Fruit fly (Drosophila melanogaster): Measurements from ENCODE around the gene Cyp12e1.

Gene Cyp12e1

dm6 chr3R:10393654-10394367, 40.8 kb upstream of the Cyp12e1 start (continued):
- TF ChIP-seq HLH4C (GFP tag; IDR thresholded peaks at IDR 0.05; ENCODE audit: partially characterized antibody): no peak
- TF ChIP-seq Eip74EF (GFP tag; optimal IDR thresholded peaks at IDR 0.05): peak in 1 of 2 experiments; percentile 71
- TF ChIP-seq gcm (GFP tag; optimal IDR thresholded peaks at IDR 0.05): peak; percentile 77
- TF ChIP-seq CG9215 (GFP tag; IDR thresholded peaks at IDR 0.05): peak; percentile 43; the same call in 1 of the 2 replicates
- peak; percentile 64 for TF ChIP-seq CG6765 (GFP tag; optimal IDR thresholded peaks at IDR 0.05)
- TF ChIP-seq CG18011 (GFP tag; optimal IDR thresholded peaks at IDR 0.05): peak; percentile 42
- TF ChIP-seq Ravus (GFP tag; IDR thresholded peaks at IDR 0.05): peak; percentile 55; the same call in 1 of the 2 replicates
- TF ChIP-seq CG9817 (tag; optimal IDR thresholded peaks at IDR 0.05): peak; percentile 82
- peak; percentile 48 for TF ChIP-seq Fer2 (tag; optimal IDR thresholded peaks at IDR 0.05)
- TF ChIP-seq rib (GFP tag; IDR thresholded peaks at IDR 0.05): peak; percentile 75; the same call in 1 of the 2 replicates
- no peak for TF ChIP-seq CG3995 (GFP tag; optimal IDR thresholded peaks at IDR 0.05)
- no peak for TF ChIP-seq hbn (GFP tag; IDR thresholded peaks at IDR 0.05; ENCODE audit: partially characterized antibody)
- no peak; the same call in 2 of the 3 replicates for TF ChIP-seq CG6175 (GFP tag; IDR thresholded peaks at IDR 0.05)
- peak; percentile 37 for TF ChIP-seq CG16863 (GFP tag; optimal IDR thresholded peaks at IDR 0.05)
- TF ChIP-seq gem (tag; optimal IDR thresholded peaks at IDR 0.05): peak; percentile 84
- no peak for TF ChIP-seq ro (GFP tag; IDR thresholded peaks at IDR 0.05)
- TF ChIP-seq Mrtf (GFP tag; IDR thresholded peaks at IDR 0.05): peak; percentile 81; the same call in 2 of the 3 replicates
- no peak for TF ChIP-seq gt (GFP tag; IDR thresholded peaks at IDR 0.05)
- TF ChIP-seq slbo (GFP tag; IDR thresholded peaks at IDR 0.05): peak; percentile 91
- peak; percentile 60 for TF ChIP-seq crc (GFP tag; optimal IDR thresholded peaks at IDR 0.05)
- TF ChIP-seq CHES-1-like (GFP tag; optimal IDR thresholded peaks at IDR 0.05): peak; percentile 78
- peak; percentile 68 for TF ChIP-seq Rx (GFP tag; IDR thresholded peaks at IDR 0.05)
- TF ChIP-seq Optix (GFP tag; IDR thresholded peaks at IDR 0.05): no peak
- peak; percentile 71 for TF ChIP-seq Atf3 (GFP tag; optimal IDR thresholded peaks at IDR 0.05)
- peak; percentile 70; the same call in 1 of the 2 replicates for TF ChIP-seq sim (GFP tag; IDR thresholded peaks at IDR 0.05)
- TF ChIP-seq CG12155 (GFP tag; optimal IDR thresholded peaks at IDR 0.05): peak; percentile 65
- TF ChIP-seq CG30431 (GFP tag; optimal IDR thresholded peaks at IDR 0.05): no peak
- no peak for TF ChIP-seq CG15479 (GFP tag; optimal IDR thresholded peaks at IDR 0.05)
- peak; percentile 72 for TF ChIP-seq Six4 (GFP tag; optimal IDR thresholded peaks at IDR 0.05)
- peak; percentile 66 for TF ChIP-seq CG10267 (tag; optimal IDR thresholded peaks at IDR 0.05)
- TF ChIP-seq CG18599 (GFP tag; optimal IDR thresholded peaks at IDR 0.05): peak; percentile 62
- peak; percentile 85 for TF ChIP-seq Xbp1 (GFP tag; optimal IDR thresholded peaks at IDR 0.05)
- peak; percentile 91 for TF ChIP-seq CG14441 (GFP tag; IDR thresholded peaks at IDR 0.05)
- TF ChIP-seq mirr (GFP tag; optimal IDR thresholded peaks at IDR 0.05): no peak
- peak; percentile 93 for TF ChIP-seq sug (tag; optimal IDR thresholded peaks at IDR 0.05)
- peak; percentile 77 for TF ChIP-seq Meics (GFP tag; optimal IDR thresholded peaks at IDR 0.05)
- TF ChIP-seq CG4617 (GFP tag; optimal IDR thresholded peaks at IDR 0.05; ENCODE audit: borderline replicate concordance): peak; percentile 28
- no peak for TF ChIP-seq CG4282 (GFP tag; optimal IDR thresholded peaks at IDR 0.05)
- TF ChIP-seq Atf-2 (GFP tag; optimal IDR thresholded peaks at IDR 0.05): peak; percentile 73
- TF ChIP-seq CG18476 (GFP tag; optimal IDR thresholded peaks at IDR 0.05): peak; percentile 65
- TF ChIP-seq H2.0 (GFP tag; IDR thresholded peaks at IDR 0.05): peak; percentile 87
- no peak for TF ChIP-seq Poxn (GFP tag; IDR thresholded peaks at IDR 0.05)
- peak; percentile 39 for TF ChIP-seq CG6683 (GFP tag; optimal IDR thresholded peaks at IDR 0.05)
- no peak for TF ChIP-seq h (optimal IDR thresholded peaks at IDR 0.05)
- TF ChIP-seq Dref (GFP tag; IDR thresholded peaks at IDR 0.05): no peak
- TF ChIP-seq Blimp-1 (GFP tag; optimal IDR thresholded peaks at IDR 0.05): peak; percentile 76
- TF ChIP-seq CG4730 (GFP tag; IDR thresholded peaks at IDR 0.05): peak; percentile 75
- TF ChIP-seq CG13287 (GFP tag; IDR thresholded peaks at IDR 0.05; ENCODE audit: partially characterized antibody): no peak
- peak; percentile 71 for TF ChIP-seq CG3838 (GFP tag; optimal IDR thresholded peaks at IDR 0.05)

Measured in whole organism, embryonic.